Worm (Caenorhabditis elegans) whole organism, mixed stage, embryonic: ENCODE results near the gene C47E12.3.

Experiments used
- blmp-1 ChIP-seq: fragments of 150-350 bp; optimal IDR thresholded peaks from 2 replicates; lab custom pipeline; 2014; ENCODE audit warnings: missing biosample characterization, missing genetic modification characterization
- ces-1 ChIP-seq: fragments of 150-350 bp; optimal IDR thresholded peaks from 2 replicates; lab custom pipeline; 2014; ENCODE audit warnings: missing biosample characterization, missing genetic modification reagents, missing genetic modification characterization
- cnd-1 ChIP-seq: fragments of 200-800 bp; sonication (Bioruptor generic); optimal IDR thresholded peaks from 2 replicates; lab custom pipeline; 2018; ENCODE audit warnings: mild to moderate bottlenecking, missing genetic modification characterization, missing compliant biosample characterization
- elt-1 ChIP-seq: sonication (generic microtip); optimal IDR thresholded peaks from 2 replicates; lab custom pipeline; 2017; ENCODE audit warnings: missing genetic modification characterization, mild to moderate bottlenecking, missing compliant biosample characterization, antibody characterized with exemption, moderate library complexity, borderline replicate concordance; ENCODE audit not compliant: insufficient read depth
- lsy-2 ChIP-seq: fragments of 150-350 bp; optimal IDR thresholded peaks from 2 replicates; lab custom pipeline; 2014; ENCODE audit warnings: missing biosample characterization, missing genetic modification characterization
- nhr-12 ChIP-seq: fragments of 150-350 bp; optimal IDR thresholded peaks from 2 replicates; lab custom pipeline; 2014; ENCODE audit warnings: missing biosample characterization, missing genetic modification characterization
- nhr-237 ChIP-seq: fragments of 150-350 bp; optimal IDR thresholded peaks from 2 replicates; lab custom pipeline; 2014; ENCODE audit warnings: missing biosample characterization, missing genetic modification characterization
- pha-4 ChIP-seq: fragments of 150-350 bp; optimal IDR thresholded peaks from 2 replicates; lab custom pipeline; 2018; ENCODE audit warnings: missing biosample characterization, missing genetic modification reagents, missing genetic modification characterization
- snpc-4 ChIP-seq: fragments of 150-350 bp; optimal IDR thresholded peaks from 2 replicates; lab custom pipeline; 2014; ENCODE audit warnings: missing biosample characterization, missing genetic modification characterization
- sptf-1 ChIP-seq: sonication (generic microtip); optimal IDR thresholded peaks from 2 replicates; lab custom pipeline; 2017; ENCODE audit warnings: mild to moderate bottlenecking, missing genetic modification characterization, moderate library complexity, missing compliant biosample characterization
- unc-120 ChIP-seq: sonication (generic microtip); optimal IDR thresholded peaks from 2 replicates; lab custom pipeline; 2017; ENCODE audit warnings: missing genetic modification characterization, missing compliant biosample characterization; ENCODE audit not compliant: poor library complexity, severe bottlenecking
- unc-62 ChIP-seq: fragments of 150-350 bp; optimal IDR thresholded peaks from 2 replicates; lab custom pipeline; 2014; ENCODE audit warnings: missing biosample characterization, missing genetic modification reagents, missing genetic modification characterization

DNA sequence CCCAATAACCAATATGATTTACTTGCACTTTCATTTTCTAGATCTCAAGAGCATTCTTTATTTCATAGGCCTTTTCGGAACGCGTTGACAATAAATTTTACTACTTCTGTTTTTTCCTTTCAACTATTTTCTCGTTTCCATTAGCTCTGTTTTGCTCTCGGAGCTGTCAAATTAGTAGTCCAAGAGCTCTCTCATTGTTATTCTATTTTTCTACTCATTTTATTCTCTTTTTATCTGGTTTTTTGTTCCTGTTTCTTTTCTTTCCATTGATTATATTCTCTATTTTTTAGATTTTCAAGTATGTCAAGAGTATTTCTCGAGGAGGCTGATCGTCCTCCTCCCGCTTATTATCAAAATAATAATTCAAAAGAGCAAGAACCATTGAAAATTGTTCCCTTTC lies 45.5 kb upstream of the C47E12.3 start, which contains the start of gene T04B2.3:
- no peak for TF ChIP-seq elt-1 (tag; lab: Kevin White, UChicago)
- no peak for TF ChIP-seq blmp-1 (tag; lab: Kevin White, UChicago)
- no peak for TF ChIP-seq pha-4 (tag; lab: Kevin White, UChicago)
- TF ChIP-seq nhr-237 (tag; lab: Kevin White, UChicago), result no peak
- no peak for TF ChIP-seq ces-1 (GFP tag; lab: Kevin White, UChicago)
- no peak for TF ChIP-seq unc-120
- no peak for TF ChIP-seq sptf-1 (tag; lab: Kevin White, UChicago)
- no peak for TF ChIP-seq unc-62 (GFP tag; lab: Kevin White, UChicago)
- no peak for TF ChIP-seq snpc-4
- TF ChIP-seq cnd-1 (tag; lab: Kevin White, UChicago), result no peak
- TF ChIP-seq nhr-12 (tag; lab: Kevin White, UChicago), result no peak
- TF ChIP-seq lsy-2 (tag; lab: Kevin White, UChicago), result no peak
